Fruit fly (Drosophila melanogaster) whole organism: ENCODE data around the gene CG43954.

Experiments
- Dll ChIP-seq: fragments of >200 bp; optimal IDR thresholded peaks from 2 replicates; lab custom pipeline; 2017
- EcR ChIP-seq, 2 experiments: fragments of >200 bp; optimal IDR thresholded peaks; 2 replicates each; lab custom pipeline; 2017; ENCODE audit warnings: missing biosample characterization in 2 of 2, missing genetic modification characterization in 2 of 2, missing genetic modification reagents in 2 of 2
- pan ChIP-seq: fragments of >200 bp; optimal IDR thresholded peaks from 2 replicates; lab custom pipeline; 2017
- usp ChIP-seq: fragments of >200 bp; optimal IDR thresholded peaks from 2 replicates; lab custom pipeline; 2017; ENCODE audit warnings: missing biosample characterization, missing genetic modification characterization, mixed read lengths

dm6 chr3L:16635566-16636210 is 75.8 kb downstream of the CG43954 start:
- TF ChIP-seq EcR (GFP tag; optimal IDR thresholded peaks at IDR 0.05; lab: Kevin White, UChicago) (no peak), usp (no peak), Dll (lab: Kevin White, UChicago) (no peak), pan (lab: Kevin White, UChicago) (no peak)
